Worm (Caenorhabditis elegans): ENCODE data around the gene ins-4.

DNA sequence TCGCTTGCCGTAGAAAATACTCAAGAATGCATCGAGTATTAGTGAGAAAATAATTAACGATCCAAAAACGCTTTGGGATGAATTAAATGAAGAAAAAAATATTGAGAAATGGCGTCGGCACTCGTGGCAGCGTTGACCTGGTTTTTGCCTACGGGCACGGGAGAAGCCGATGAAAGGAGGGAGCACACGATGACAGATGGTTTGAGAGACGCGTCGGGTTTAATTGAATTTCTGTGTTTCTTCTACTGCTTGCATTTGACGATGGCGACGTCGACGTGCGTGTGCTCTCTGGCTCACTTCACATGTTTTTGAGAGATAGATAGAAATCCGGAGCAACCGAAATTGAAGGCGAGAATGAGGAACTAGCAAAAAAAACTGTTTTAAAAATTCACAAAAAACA, 45.5 kb upstream of the ins-4 start:
- TF ChIP-seq ceh-13 (GFP tag; optimal IDR thresholded peaks at IDR 0.05) = no peak
- TF ChIP-seq tra-4 (tag; optimal IDR thresholded peaks at IDR 0.05) = no peak
- TF ChIP-seq ceh-36 (tag; optimal IDR thresholded peaks at IDR 0.05) = no peak
- TF ChIP-seq pes-1 (GFP tag; IDR thresholded peaks at IDR 0.05) = no peak
- no peak for TF ChIP-seq B0310.2 (tag; optimal IDR thresholded peaks at IDR 0.05)
- TF ChIP-seq flt-1 (GFP tag; IDR thresholded peaks at IDR 0.05) = no peak
- no peak for TF ChIP-seq hmbx-1 (tag; optimal IDR thresholded peaks at IDR 0.05)
- TF ChIP-seq ama-1 (optimal IDR thresholded peaks at IDR 0.05) = no peak
- TF ChIP-seq hnd-1 (tag; optimal IDR thresholded peaks at IDR 0.05) = no peak
- TF ChIP-seq scrt-1 (GFP tag; IDR thresholded peaks at IDR 0.05) = no peak
- no peak for TF ChIP-seq F13C5.2 (tag; optimal IDR thresholded peaks at IDR 0.05)
- no peak for TF ChIP-seq ets-7 (tag; optimal IDR thresholded peaks at IDR 0.05)
- no peak for TF ChIP-seq sea-1 (GFP tag; conservative IDR thresholded peaks at IDR 0.05)
- no peak for TF ChIP-seq tbx-11 (GFP tag; IDR thresholded peaks at IDR 0.05)

All from whole organism, early embryonic.